Fruit fly (Drosophila melanogaster): Measurements from ENCODE around the gene CG13460.

The CG13460 gene

dm6 chr3L:15093929-15094588, 32.6 kb upstream of the CG13460 start (continued):
- no peak for TF ChIP-seq HLH4C (GFP tag; IDR thresholded peaks at IDR 0.05; ENCODE audit: partially characterized antibody)
- TF ChIP-seq sug (tag; optimal IDR thresholded peaks at IDR 0.05): peak; percentile 6
- TF ChIP-seq pros (GFP tag; optimal IDR thresholded peaks at IDR 0.05): no peak
- no peak for TF ChIP-seq pb (GFP tag; optimal IDR thresholded peaks at IDR 0.05)
- no peak for TF ChIP-seq B-H2 (GFP tag; optimal IDR thresholded peaks at IDR 0.05)
- TF ChIP-seq sc (optimal IDR thresholded peaks at IDR 0.05): no peak
- no peak for TF ChIP-seq sc (GFP tag; optimal IDR thresholded peaks at IDR 0.05)
- TF ChIP-seq sens-2 (GFP tag; IDR thresholded peaks at IDR 0.05): no peak
- TF ChIP-seq cwo (GFP tag; optimal IDR thresholded peaks at IDR 0.05): peak; percentile 3
- peak; percentile 84 for TF ChIP-seq Med (GFP tag)
- no peak for TF ChIP-seq Adf1 (GFP tag; IDR thresholded peaks at IDR 0.05)
- no peak for TF ChIP-seq chif (GFP tag; optimal IDR thresholded peaks at IDR 0.05)
- TF ChIP-seq Hsf (GFP tag; optimal IDR thresholded peaks at IDR 0.05): no peak
- no peak for TF ChIP-seq pho (GFP tag; optimal IDR thresholded peaks at IDR 0.05)
- TF ChIP-seq CG12299 (tag; optimal IDR thresholded peaks at IDR 0.05): no peak
- TF ChIP-seq stc (GFP tag; IDR thresholded peaks at IDR 0.05): no peak
- no peak for TF ChIP-seq salm (tag; optimal IDR thresholded peaks at IDR 0.05)
- no peak for TF ChIP-seq pita (GFP tag; optimal IDR thresholded peaks at IDR 0.05)
- no peak for TF ChIP-seq inv (GFP tag; IDR thresholded peaks at IDR 0.05; ENCODE audit: partially characterized antibody)
- TF ChIP-seq sim (GFP tag; IDR thresholded peaks at IDR 0.05): no peak
- no peak for TF ChIP-seq Dip3 (GFP tag; optimal IDR thresholded peaks at IDR 0.05)
- no peak for TF ChIP-seq ab (GFP tag; optimal IDR thresholded peaks at IDR 0.05)
- no peak for TF ChIP-seq tup (GFP tag; optimal IDR thresholded peaks at IDR 0.05)
- peak; percentile 14 for TF ChIP-seq CG15601 (tag; optimal IDR thresholded peaks at IDR 0.05)
- TF ChIP-seq CG7987 (GFP tag; optimal IDR thresholded peaks at IDR 0.05): no peak
- TF ChIP-seq cato (GFP tag; optimal IDR thresholded peaks at IDR 0.05; ENCODE audit: borderline replicate concordance): no peak
- TF ChIP-seq corto (GFP tag; optimal IDR thresholded peaks at IDR 0.05): no peak
- TF ChIP-seq CHES-1-like (GFP tag; optimal IDR thresholded peaks at IDR 0.05): no peak
- TF ChIP-seq CG5180 (GFP tag; optimal IDR thresholded peaks at IDR 0.05): no peak
- no peak for TF ChIP-seq Poxn (GFP tag; IDR thresholded peaks at IDR 0.05)
- no peak for TF ChIP-seq odd (GFP tag; optimal IDR thresholded peaks at IDR 0.05)
- no peak for TF ChIP-seq Vsx1 (GFP tag; optimal IDR thresholded peaks at IDR 0.05)
- no peak for TF ChIP-seq peb (GFP tag; IDR thresholded peaks at IDR 0.05)
- TF ChIP-seq CG14965 (GFP tag; optimal IDR thresholded peaks at IDR 0.05; ENCODE audit: borderline replicate concordance): no peak
- TF ChIP-seq sob (GFP tag; IDR thresholded peaks at IDR 0.05): no peak
- TF ChIP-seq ftz-f1 (GFP tag; optimal IDR thresholded peaks at IDR 0.05): no peak
- TF ChIP-seq CG10543 (GFP tag; optimal IDR thresholded peaks at IDR 0.05): no peak
- TF ChIP-seq CG18599 (GFP tag; optimal IDR thresholded peaks at IDR 0.05): no peak
- TF ChIP-seq phol (tag; optimal IDR thresholded peaks at IDR 0.05): peak; percentile 5
- TF ChIP-seq CG17385 (GFP tag; optimal IDR thresholded peaks at IDR 0.05): no peak
- TF ChIP-seq Elba2 (GFP tag; optimal IDR thresholded peaks at IDR 0.05): no peak
- no peak for TF ChIP-seq Fer2 (tag; optimal IDR thresholded peaks at IDR 0.05)
- TF ChIP-seq bsh (GFP tag; optimal IDR thresholded peaks at IDR 0.05): no peak
- TF ChIP-seq BEAF-32 (GFP tag; optimal IDR thresholded peaks at IDR 0.05): no peak
- TF ChIP-seq CG4360 (GFP tag; IDR thresholded peaks at IDR 0.05): peak; percentile 80
- TF ChIP-seq CG4707 (GFP tag; optimal IDR thresholded peaks at IDR 0.05): no peak
- no peak for TF ChIP-seq fd3F (GFP tag; optimal IDR thresholded peaks at IDR 0.05)
- peak; percentile 24; the same call in 1 of the 2 replicates for TF ChIP-seq CG32532 (GFP tag; IDR thresholded peaks at IDR 0.05)
- no peak for TF ChIP-seq ERR (GFP tag; optimal IDR thresholded peaks at IDR 0.05)
- no peak for TF ChIP-seq tna (GFP tag; IDR thresholded peaks at IDR 0.05; ENCODE audit: partially characterized antibody)
